Fruit fly (Drosophila melanogaster): ENCODE measurements around the gene ssp6.

- TF ChIP-seq CrebA (GFP tag; optimal IDR thresholded peaks at IDR 0.05; ENCODE audit: borderline replicate concordance) (peak; percentile 7), sv (GFP tag; optimal IDR thresholded peaks at IDR 0.05) (peak; percentile 92), Dif (GFP tag; optimal IDR thresholded peaks at IDR 0.05; ENCODE audit: partially characterized antibody) (no peak), fru (GFP tag; optimal IDR thresholded peaks at IDR 0.05) (peak; percentile 81), h (GFP tag; optimal IDR thresholded peaks at IDR 0.05) (peak; percentile 89), OdsH (GFP tag; optimal IDR thresholded peaks at IDR 0.05) (peak; percentile 89), Myc (optimal IDR thresholded peaks at IDR 0.05) (no peak), lola (GFP tag; optimal IDR thresholded peaks at IDR 0.05) (no peak), Abd-B (GFP tag; optimal IDR thresholded peaks at IDR 0.05) (no peak), Sp1 (GFP tag; optimal IDR thresholded peaks at IDR 0.05) (peak; percentile 85), psq (GFP tag; optimal IDR thresholded peaks at IDR 0.05) (peak; percentile 89), Vsx2 (GFP tag; optimal IDR thresholded peaks at IDR 0.05; ENCODE audit: partially characterized antibody) (no peak), GATAd (GFP tag; optimal IDR thresholded peaks at IDR 0.05) (peak; percentile 77), sage (GFP tag; optimal IDR thresholded peaks at IDR 0.05) (peak; percentile 52)
Measured at dm6 chr3L:6094697-6095096, 18.2 kb downstream of the ssp6 start, which contains the start of the genes CG10467 and loj.

Measured in whole organism, wandering third instar larva.